Fruit fly (Drosophila melanogaster): ENCODE measurements around the gene CG13847.

CG13847 gene

dm6 chr3R:22394004-22394403 lies 41.9 kb downstream of the CG13847 start, which contains the start of gene CG13857:
Gene CG13857, minus strand, starts transcription at chr3R:22394104.
- TF ChIP-seq CG2129 (GFP tag; IDR thresholded peaks at IDR 0.05; ENCODE audit: partially characterized antibody), result no peak
- TF ChIP-seq CG18476 (GFP tag; optimal IDR thresholded peaks at IDR 0.05), result no peak
- no peak for TF ChIP-seq Hmx (GFP tag; optimal IDR thresholded peaks at IDR 0.05)
- no peak for TF ChIP-seq Hmr (GFP tag; optimal IDR thresholded peaks at IDR 0.05)
- no peak for TF ChIP-seq CG6254 (GFP tag; optimal IDR thresholded peaks at IDR 0.05)
- no peak for TF ChIP-seq Pdp1 (GFP tag; optimal IDR thresholded peaks at IDR 0.05)
- TF ChIP-seq CG33557 (GFP tag; optimal IDR thresholded peaks at IDR 0.05), result no peak
- TF ChIP-seq CG14014 (GFP tag; IDR thresholded peaks at IDR 0.05), result no peak
- no peak for TF ChIP-seq tna (GFP tag; IDR thresholded peaks at IDR 0.05; ENCODE audit: partially characterized antibody)
- no peak for TF ChIP-seq CG11504 (tag; optimal IDR thresholded peaks at IDR 0.05)
- TF ChIP-seq CG17186 (GFP tag; optimal IDR thresholded peaks at IDR 0.05), result no peak
- TF ChIP-seq D (optimal IDR thresholded peaks at IDR 0.05), result no peak
- no peak for TF ChIP-seq D (GFP tag; optimal IDR thresholded peaks at IDR 0.05)
- no peak for TF ChIP-seq trem (tag; optimal IDR thresholded peaks at IDR 0.05)
- TF ChIP-seq Oaz (GFP tag; IDR thresholded peaks at IDR 0.05), result no peak
- no peak for TF ChIP-seq trh (GFP tag; optimal IDR thresholded peaks at IDR 0.05)

dm6 chr3R:22390109-22390508 lies 45.8 kb downstream of the CG13847 start:
- no peak for TF ChIP-seq nom (GFP tag; optimal IDR thresholded peaks at IDR 0.05)
- peak; percentile 3 for TF ChIP-seq CG10543 (GFP tag; optimal IDR thresholded peaks at IDR 0.05)
- TF ChIP-seq CG15479 (GFP tag; optimal IDR thresholded peaks at IDR 0.05), result peak; percentile 33
- peak; percentile 92 for TF ChIP-seq CG13894 (tag; optimal IDR thresholded peaks at IDR 0.05)
- peak; percentile 37; the same call in 1 of the 3 replicates for TF ChIP-seq CG34224 (GFP tag; IDR thresholded peaks at IDR 0.05; ENCODE audit: partially characterized antibody)
- TF ChIP-seq CG17361 (GFP tag; IDR thresholded peaks at IDR 0.05), result no peak
- no peak for TF ChIP-seq CG32532 (GFP tag; IDR thresholded peaks at IDR 0.05)
- TF ChIP-seq CG11085 (GFP tag; IDR thresholded peaks at IDR 0.05), result no peak
- no peak for TF ChIP-seq Oli (tag; optimal IDR thresholded peaks at IDR 0.05)
- no peak for TF ChIP-seq CG31441 (GFP tag; IDR thresholded peaks at IDR 0.05)
- TF ChIP-seq CG7928 (GFP tag; optimal IDR thresholded peaks at IDR 0.05), result no peak
- TF ChIP-seq CG8924 (tag; optimal IDR thresholded peaks at IDR 0.05), result no peak
- TF ChIP-seq crp (GFP tag; optimal IDR thresholded peaks at IDR 0.05), result no peak
- TF ChIP-seq Deaf1 (tag; optimal IDR thresholded peaks at IDR 0.05), result peak; percentile 37
- no peak for TF ChIP-seq CG6175 (GFP tag; IDR thresholded peaks at IDR 0.05)

dm6 chr3R:22389614-22390013 lies 46.3 kb downstream of the CG13847 start, which contains the start of the genes CAH8 and CG7059:
Gene CAH8, minus strand, starts transcription at chr3R:22389714.
Gene CG7059, plus strand, starts transcription at chr3R:22389780.
- no peak for TF ChIP-seq CG16863 (GFP tag; optimal IDR thresholded peaks at IDR 0.05)
- no peak for TF ChIP-seq sqz (GFP tag; optimal IDR thresholded peaks at IDR 0.05)
- no peak for TF ChIP-seq CG12942 (GFP tag; optimal IDR thresholded peaks at IDR 0.05)
- peak in 1 of 2 experiments; percentile 2 for TF ChIP-seq insv (GFP tag; optimal IDR thresholded peaks at IDR 0.05)
- TF ChIP-seq onecut (GFP tag; IDR thresholded peaks at IDR 0.05), result peak; percentile 90
- TF ChIP-seq scrt (GFP tag; optimal IDR thresholded peaks at IDR 0.05), result peak; percentile 70
- no peak for TF ChIP-seq bab2 (GFP tag; optimal IDR thresholded peaks at IDR 0.05)
- TF ChIP-seq Elba2 (GFP tag; optimal IDR thresholded peaks at IDR 0.05), result peak; percentile 59
- no peak for TF ChIP-seq jumu (GFP tag; optimal IDR thresholded peaks at IDR 0.05)
- TF ChIP-seq CG42726 (GFP tag; IDR thresholded peaks at IDR 0.05; ENCODE audit: partially characterized antibody), result no peak
- TF ChIP-seq CG4360 (GFP tag; IDR thresholded peaks at IDR 0.05), result peak; percentile 37; the same call in 1 of the 2 replicates
- no peak for TF ChIP-seq Kr (GFP tag; optimal IDR thresholded peaks at IDR 0.05)
- TF ChIP-seq crp (GFP tag; optimal IDR thresholded peaks at IDR 0.05), result peak in 1 of 2 experiments; percentile 3

Data from whole organism, embryonic.